Worm (Caenorhabditis elegans) whole organism, L4 larva: ENCODE results near the gene prx-1.

ENCODE experiments used
- ZK546.5 ChIP-seq, 2 experiments: sonication (generic microtip); optimal IDR thresholded peaks; 2 replicates each; lab custom pipeline; 2017; ENCODE audit warnings: missing biosample characterization in 2 of 2, missing genetic modification characterization in 2 of 2
- aha-1 ChIP-seq: fragments of 150-350 bp; peaks from one replicate; lab custom pipeline; 2014; ENCODE audit warnings: missing biosample characterization, missing genetic modification characterization
- egl-27 ChIP-seq: sonication (generic microtip); optimal IDR thresholded peaks from 3 replicates; lab custom pipeline; 2017; ENCODE audit warnings: missing biosample characterization, missing genetic modification reagents, missing genetic modification characterization
- fos-1 ChIP-seq: fragments of 150-350 bp; optimal IDR thresholded peaks from 2 replicates; lab custom pipeline; 2014; ENCODE audit warnings: missing biosample characterization, missing genetic modification characterization
- lin-15B ChIP-seq: fragments of 150-350 bp; sonication (generic microtip); optimal IDR thresholded peaks from 3 replicates; lab custom pipeline; 2014; ENCODE audit warnings: missing biosample characterization, missing genetic modification characterization
- lin-39 ChIP-seq: fragments of 150-350 bp; optimal IDR thresholded peaks from 2 replicates; lab custom pipeline; 2014; ENCODE audit warnings: missing biosample characterization, missing genetic modification reagents, missing genetic modification characterization
- mdt-29 ChIP-seq: fragments of 200-800 bp; sonication (Bioruptor generic); IDR thresholded peaks from 2 replicates; pipeline ENCODE4 v1.3.6; 2022; ENCODE audit warnings: missing genetic modification reagents, missing genetic modification characterization, missing compliant biosample characterization
- mep-1 ChIP-seq: fragments of 150-350 bp; sonication (generic microtip); optimal IDR thresholded peaks from 3 replicates; lab custom pipeline; 2014; ENCODE audit warnings: missing biosample characterization, missing genetic modification characterization
- mxl-3 ChIP-seq: fragments of 200-800 bp; sonication (Bioruptor generic); optimal IDR thresholded peaks from 2 replicates; lab custom pipeline; 2018; ENCODE audit warnings: mild to moderate bottlenecking, missing genetic modification characterization, missing compliant biosample characterization
- nhr-25 ChIP-seq: sonication (generic microtip); optimal IDR thresholded peaks from 2 replicates; lab custom pipeline; 2017; ENCODE audit warnings: missing genetic modification characterization, mild to moderate bottlenecking, missing compliant biosample characterization, antibody characterized with exemption, moderate library complexity, borderline replicate concordance; ENCODE audit not compliant: insufficient read depth
- pha-4 ChIP-seq, 2 experiments: fragments of 150-350 bp in 1 of 2; fragments of 200-800 bp in 1 of 2; sonication (Bioruptor generic) in 1 of 2; IDR thresholded peaks in 1 of 2; optimal IDR thresholded peaks in 1 of 2; 2 replicates each; pipeline versions ENCODE4 v1.3.6 to Lab custom; 2014 to 2022; ENCODE audit warnings: missing genetic modification characterization in 2 of 2, missing genetic modification reagents in 2 of 2, missing biosample characterization in 1 of 2, missing compliant biosample characterization in 1 of 2
- skn-1 ChIP-seq: fragments of 150-350 bp; optimal IDR thresholded peaks from 2 replicates; lab custom pipeline; 2014; ENCODE audit warnings: missing biosample characterization, missing genetic modification characterization
- spr-1 ChIP-seq: sonication (generic microtip); optimal IDR thresholded peaks from 2 replicates; lab custom pipeline; 2016; ENCODE audit warnings: mild to moderate bottlenecking, missing genetic modification characterization, missing compliant biosample characterization
- unc-62 ChIP-seq, 3 experiments: fragments of 150-350 bp in 1 of 3; sonication (generic microtip); optimal IDR thresholded peaks in 2 of 3; peaks in 1 of 3; 1 replicate in 1 of 3; 2 replicates in 2 of 3; lab custom pipeline; 2014 to 2017; ENCODE audit warnings: missing biosample characterization in 3 of 3, missing genetic modification characterization in 3 of 3, missing genetic modification reagents in 3 of 3, missing genotype in 1 of 3

ce11 chrX:14297209-14297608, 16.5 kb upstream of the prx-1 start:
- no peak for TF ChIP-seq ZK546.5 (tag; optimal IDR thresholded peaks at IDR 0.05; lab: Kevin White, UChicago)
- TF ChIP-seq egl-27: no peak
- TF ChIP-seq skn-1 (tag; lab: Kevin White, UChicago): no peak
- TF ChIP-seq spr-1 (tag; lab: Kevin White, UChicago): peak; percentile 31
- no peak for TF ChIP-seq aha-1 (tag; lab: Kevin White, UChicago)
- TF ChIP-seq lin-39 (tag; lab: Kevin White, UChicago): no peak
- peak; percentile 76 for TF ChIP-seq nhr-25
- TF ChIP-seq fos-1 (tag; lab: Kevin White, UChicago): no peak
- TF ChIP-seq lin-15B: no peak
- TF ChIP-seq mxl-3 (GFP tag; lab: Kevin White, UChicago): peak; percentile 39
- no peak for TF ChIP-seq pha-4 (GFP tag; IDR thresholded peaks at IDR 0.05; lab: Robert Waterston, UW)
- TF ChIP-seq pha-4 (tag; optimal IDR thresholded peaks at IDR 0.05; lab: Kevin White, UChicago): peak; percentile 10
- peak; percentile 86 for TF ChIP-seq mep-1 (tag; lab: Kevin White, UChicago)
- TF ChIP-seq unc-62 (GFP tag; optimal IDR thresholded peaks at IDR 0.05 in 1 of 2; lab: Kevin White, UChicago): peak in 1 of 2 experiments; percentile 99
- TF ChIP-seq unc-62 (tag; optimal IDR thresholded peaks at IDR 0.05; lab: Kevin White, UChicago): no peak
- TF ChIP-seq mdt-29: no peak
